Fruit fly (Drosophila melanogaster) whole organism, wandering third instar larva: ENCODE measurements around the gene CG31560.

Experiments used
- CG32264 ChIP-seq: fragments of 200-800 bp; sonication (Bioruptor generic); optimal IDR thresholded peaks from 2 replicates; lab custom pipeline; 2016; ENCODE audit warnings: missing biosample characterization, missing genetic modification characterization
- CrebA ChIP-seq: fragments of 200-800 bp; sonication (Bioruptor generic); optimal IDR thresholded peaks from 2 replicates; lab custom pipeline; 2016; ENCODE audit warnings: missing biosample characterization, mild to moderate bottlenecking, missing genetic modification characterization, borderline replicate concordance
- Dif ChIP-seq: fragments of 200-275, 200-300 bp; sonication (Bioruptor generic); optimal IDR thresholded peaks from 2 replicates; lab custom pipeline; 2018; ENCODE audit warnings: missing biosample characterization, missing genetic modification characterization; ENCODE audit not compliant: partially characterized antibody
- GATAd ChIP-seq: sonication (Bioruptor generic); optimal IDR thresholded peaks from 2 replicates; lab custom pipeline; 2016; ENCODE audit warnings: missing biosample characterization, missing genetic modification characterization
- HLH106 ChIP-seq: fragments of 200-800 bp; optimal IDR thresholded peaks from 3 replicates; lab custom pipeline; 2019; ENCODE audit warnings: missing biosample characterization, mild to moderate bottlenecking, missing genetic modification characterization, moderate library complexity
- Hnf4 ChIP-seq: fragments of 200-800 bp; sonication (Bioruptor generic); optimal IDR thresholded peaks from 2 replicates; lab custom pipeline; 2016; ENCODE audit warnings: missing biosample characterization, mild to moderate bottlenecking, missing genetic modification characterization
- Hr78 ChIP-seq: fragments of >200 bp; optimal IDR thresholded peaks from 2 replicates; lab custom pipeline; 2017; ENCODE audit warnings: missing biosample characterization, missing genetic modification characterization
- Hr83 ChIP-seq: fragments of 200-300 bp; sonication (Bioruptor generic); optimal IDR thresholded peaks from 2 replicates; lab custom pipeline; 2016; ENCODE audit warnings: missing biosample characterization, mild to moderate bottlenecking, missing genetic modification characterization, moderate library complexity; ENCODE audit not compliant: poor library complexity, severe bottlenecking
- N ChIP-seq: fragments of >200 bp; optimal IDR thresholded peaks from 2 replicates; lab custom pipeline; 2018; ENCODE audit warnings: missing biosample characterization, missing external identifiers, missing genetic modification characterization
- OdsH ChIP-seq: fragments of 200-800 bp; sonication (Bioruptor generic); optimal IDR thresholded peaks from 2 replicates; lab custom pipeline; 2016; ENCODE audit warnings: missing biosample characterization, mild to moderate bottlenecking, missing genetic modification characterization
- Rel ChIP-seq, 2 experiments: fragments of 200-800 bp; sonication (Bioruptor generic) in 1 of 2; optimal IDR thresholded peaks; 2 replicates in 1 of 2; 3 replicates in 1 of 2; lab custom pipeline; 2016 to 2019; ENCODE audit warnings: mild to moderate bottlenecking in 2 of 2, missing biosample characterization in 2 of 2, missing genetic modification characterization in 2 of 2, moderate library complexity in 1 of 2
- Sp1 ChIP-seq: fragments of 200-800 bp; sonication (Bioruptor generic); optimal IDR thresholded peaks from 3 replicates; lab custom pipeline; 2019; ENCODE audit warnings: missing biosample characterization, mild to moderate bottlenecking, missing genetic modification characterization, moderate library complexity
- Vsx2 ChIP-seq: fragments of 200-300, 225-300 bp; sonication (Bioruptor generic); optimal IDR thresholded peaks from 2 replicates; lab custom pipeline; 2018; ENCODE audit warnings: missing biosample characterization, missing genetic modification characterization; ENCODE audit not compliant: partially characterized antibody
- br ChIP-seq: fragments of 200-800 bp; sonication (Bioruptor generic); optimal IDR thresholded peaks from 2 replicates; lab custom pipeline; 2016; ENCODE audit warnings: missing biosample characterization, missing genetic modification characterization
- brk ChIP-seq: fragments of 200-800 bp; sonication (Bioruptor generic); optimal IDR thresholded peaks from 2 replicates; lab custom pipeline; 2016; ENCODE audit warnings: missing biosample characterization, mild to moderate bottlenecking, missing genetic modification characterization
- dl ChIP-seq, 2 experiments: fragments of 175-275, 200-275 bp in 1 of 2; fragments of 200-275 bp in 1 of 2; sonication (Bioruptor generic); optimal IDR thresholded peaks; lab custom pipeline; 2018; ENCODE audit warnings: mild to moderate bottlenecking in 2 of 2, missing biosample characterization in 2 of 2, missing genetic modification characterization in 2 of 2, moderate library complexity in 2 of 2; ENCODE audit not compliant: partially characterized antibody in 2 of 2, insufficient read depth in 1 of 2
- dsf ChIP-seq: sonication (Bioruptor generic); optimal IDR thresholded peaks from 2 replicates; lab custom pipeline; 2016; ENCODE audit warnings: missing biosample characterization, missing genetic modification characterization, borderline replicate concordance
- foxo ChIP-seq, 2 experiments: fragments of 200-800 bp; sonication (Bioruptor generic); optimal IDR thresholded peaks; 2 replicates in 1 of 2; 3 replicates in 1 of 2; lab custom pipeline; 2016 to 2017; ENCODE audit warnings: missing biosample characterization in 2 of 2, missing genetic modification characterization in 2 of 2
- fru ChIP-seq: fragments of 200-800 bp; sonication (Bioruptor generic); optimal IDR thresholded peaks from 3 replicates; lab custom pipeline; 2016; ENCODE audit warnings: missing biosample characterization, mild to moderate bottlenecking, missing genetic modification characterization
- h ChIP-seq: fragments of 200-800 bp; sonication (Bioruptor generic); optimal IDR thresholded peaks from 3 replicates; lab custom pipeline; 2016; ENCODE audit warnings: missing biosample characterization, mild to moderate bottlenecking, missing genetic modification characterization
- jim ChIP-seq: fragments of 175-275, 200-325 bp; sonication (Bioruptor generic); optimal IDR thresholded peaks from 2 replicates; lab custom pipeline; 2016; ENCODE audit warnings: missing biosample characterization, mild to moderate bottlenecking, missing genetic modification characterization
- lola ChIP-seq: fragments of >200 bp; optimal IDR thresholded peaks from 2 replicates; lab custom pipeline; 2017; ENCODE audit warnings: missing biosample characterization, missing genetic modification characterization
- pan ChIP-seq: fragments of >200 bp; optimal IDR thresholded peaks from 2 replicates; lab custom pipeline; 2017
- psq ChIP-seq: fragments of 200-800 bp; sonication (Bioruptor generic); optimal IDR thresholded peaks from 3 replicates; lab custom pipeline; 2017; ENCODE audit warnings: missing biosample characterization, mild to moderate bottlenecking, missing genetic modification characterization, moderate library complexity
- rgr ChIP-seq: fragments of 200-800 bp; sonication (Bioruptor generic); optimal IDR thresholded peaks from 3 replicates; lab custom pipeline; 2016; ENCODE audit warnings: missing biosample characterization, mild to moderate bottlenecking, missing genetic modification characterization
- sage ChIP-seq: fragments of 200-800 bp; sonication (Bioruptor generic); optimal IDR thresholded peaks from 2 replicates; lab custom pipeline; 2016; ENCODE audit warnings: missing biosample characterization, mild to moderate bottlenecking, missing genetic modification characterization
- sv ChIP-seq: fragments of 200-800 bp; sonication (Bioruptor generic); optimal IDR thresholded peaks from 3 replicates; lab custom pipeline; 2016; ENCODE audit warnings: missing biosample characterization, missing genetic modification characterization
- usp ChIP-seq: fragments of >200 bp; optimal IDR thresholded peaks from 2 replicates; lab custom pipeline; 2017; ENCODE audit warnings: missing biosample characterization, missing genetic modification characterization
- woc ChIP-seq: sonication (Bioruptor generic); optimal IDR thresholded peaks from 2 replicates; lab custom pipeline; 2016; ENCODE audit warnings: missing biosample characterization, mild to moderate bottlenecking, missing genetic modification characterization

CG31560 gene

DNA sequence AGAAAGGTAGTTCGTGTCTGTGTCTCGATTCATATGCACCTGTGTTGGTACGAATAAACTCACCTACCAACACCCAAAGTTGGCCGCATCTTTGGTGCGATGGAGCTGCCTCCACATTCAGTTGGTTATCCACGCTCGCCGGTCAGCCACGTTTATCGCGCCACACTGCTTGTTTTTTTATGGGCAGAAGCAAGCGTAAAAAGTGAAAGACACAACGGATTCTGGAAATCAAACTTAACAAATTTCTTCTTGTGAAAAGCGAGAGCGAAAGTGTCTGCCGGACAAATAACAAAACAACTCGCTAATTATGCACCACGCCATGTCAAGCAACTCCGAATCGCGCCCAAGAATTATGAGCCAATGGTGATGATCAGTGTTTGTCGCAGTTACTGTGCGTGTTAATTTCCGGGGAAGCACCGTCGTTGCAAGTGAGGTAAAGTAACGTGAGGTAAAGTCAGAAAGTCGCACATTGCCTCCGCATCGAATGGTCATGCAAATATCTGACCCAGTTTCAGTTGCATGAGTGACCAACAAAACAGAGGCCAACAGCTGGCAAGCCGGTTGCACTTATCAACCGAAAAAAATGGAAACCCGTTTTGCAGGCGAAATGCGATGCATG lies 2.0 kb downstream of the CG31560 start, which contains the start of gene Osi17:
Gene Osi17, plus strand, starts transcription at position 132 of the 619 bp plus-strand sequence.
- TF ChIP-seq fru (GFP tag; lab: Kevin White, UChicago) (peak; percentile 16), sv (GFP tag; lab: Kevin White, UChicago) (no peak)

DNA sequence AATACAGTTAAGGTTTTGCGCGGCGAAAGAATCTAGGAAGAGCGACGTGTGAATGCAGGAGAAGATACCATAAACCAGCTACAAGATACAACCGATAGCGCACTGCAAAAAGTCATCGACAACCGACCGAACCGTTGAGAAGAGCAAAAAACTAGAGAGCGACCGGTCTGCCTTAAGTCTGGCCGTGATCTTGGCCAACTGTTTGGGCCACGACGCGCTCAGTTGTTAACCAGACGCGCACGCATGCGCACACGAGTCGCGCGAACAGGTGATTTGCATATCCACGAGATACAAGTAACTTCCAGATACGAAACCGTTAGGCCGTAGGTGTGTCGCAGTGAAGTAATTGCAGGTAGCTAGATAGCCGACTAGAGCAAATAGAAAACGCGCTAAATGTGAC lies 5.3 kb downstream of the CG31560 start:
- no peak for TF ChIP-seq foxo (GFP tag; optimal IDR thresholded peaks at IDR 0.05; lab: Kevin White, UChicago)
- TF ChIP-seq psq (GFP tag; lab: Kevin White, UChicago) = no peak
- no peak for TF ChIP-seq dsf (GFP tag; lab: Kevin White, UChicago)

DNA sequence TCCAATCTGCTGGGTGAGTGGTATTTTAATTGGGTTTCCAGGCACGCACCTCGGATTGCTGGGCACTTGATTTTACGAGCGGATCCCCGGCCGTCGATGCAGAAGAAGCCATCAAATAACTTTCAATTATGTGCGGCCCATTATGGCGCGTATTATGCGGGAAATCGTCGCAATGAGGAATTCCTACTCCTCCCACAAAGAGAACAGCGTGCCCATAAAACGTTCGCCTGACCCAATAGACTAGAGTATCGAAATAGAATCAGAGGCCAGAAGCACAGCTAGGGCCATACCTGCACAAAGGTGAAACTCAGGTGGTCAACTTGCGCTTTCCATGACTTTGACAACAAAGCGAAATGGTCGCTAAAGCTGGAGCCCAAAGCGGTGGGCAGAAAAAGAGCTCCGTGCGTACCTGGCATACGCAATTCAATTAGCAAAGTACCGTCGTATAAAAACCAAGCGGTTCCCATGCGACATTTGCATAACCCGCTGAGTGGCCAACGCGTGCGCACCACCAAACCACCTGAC lies 20.1 kb downstream of the CG31560 start, which contains the start of gene Osi18:
Gene Osi18, plus strand, starts transcription at position 475 of the 525 bp plus-strand sequence.
- TF ChIP-seq br = no peak
- no peak for TF ChIP-seq Dif (GFP tag; lab: Kevin White, UChicago)
- TF ChIP-seq sage (GFP tag; lab: Kevin White, UChicago) = no peak
- no peak for TF ChIP-seq Sp1 (GFP tag; lab: Kevin White, UChicago)
- TF ChIP-seq HLH106 (tag; lab: Kevin White, UChicago) = no peak
- TF ChIP-seq Hr78 (GFP tag; lab: Kevin White, UChicago) = no peak
- TF ChIP-seq N = no peak
- TF ChIP-seq dl (GFP tag; optimal IDR thresholded peaks at IDR 0.05; lab: Kevin White, UChicago; ENCODE audit: insufficient read depth in 1 of 2, partially characterized antibody in 2 of 2) = no peak
- TF ChIP-seq OdsH (GFP tag; lab: Kevin White, UChicago) = no peak

DNA sequence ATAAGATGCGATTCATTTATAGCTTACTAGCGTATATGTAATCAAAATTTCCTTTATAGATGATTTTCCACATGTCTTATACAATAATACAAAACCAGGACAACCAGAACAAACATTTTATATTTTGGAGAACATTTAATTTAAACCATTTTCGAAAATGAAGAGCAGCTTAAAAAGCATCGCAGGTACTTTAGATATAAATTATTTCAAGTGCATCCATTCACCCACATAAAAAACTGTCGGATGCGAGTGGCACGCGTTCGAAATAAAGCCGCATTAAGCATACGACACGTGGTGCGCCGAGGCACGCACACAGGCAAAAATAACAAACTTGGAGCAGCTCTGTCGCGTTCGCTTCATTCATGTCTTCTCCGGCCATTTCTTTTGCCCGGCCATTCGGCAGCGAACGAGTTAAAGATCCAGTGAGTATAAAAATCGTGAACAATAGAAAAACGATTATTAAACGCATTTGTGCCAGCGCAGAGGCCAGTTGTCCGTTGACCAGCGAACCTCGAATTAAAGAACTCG lies 25.2 kb downstream of the CG31560 start, which contains the start of gene Osi19:
Gene Osi19, plus strand, starts transcription at position 457 of the 528 bp plus-strand sequence.
- TF ChIP-seq woc (GFP tag; lab: Kevin White, UChicago) (no peak), Rel (GFP tag; optimal IDR thresholded peaks at IDR 0.05; lab: Kevin White, UChicago) (no peak), Rel (tag; optimal IDR thresholded peaks at IDR 0.05; lab: Kevin White, UChicago) (no peak), usp (GFP tag; lab: Kevin White, UChicago) (no peak), pan (no peak), jim (GFP tag; lab: Kevin White, UChicago) (no peak), OdsH (GFP tag; lab: Kevin White, UChicago) (no peak), Dif (GFP tag; lab: Kevin White, UChicago) (no peak), CrebA (no peak), Sp1 (GFP tag; lab: Kevin White, UChicago) (no peak), psq (GFP tag; lab: Kevin White, UChicago) (no peak), rgr (no peak), lola (no peak), fru (GFP tag; lab: Kevin White, UChicago) (no peak), sage (GFP tag; lab: Kevin White, UChicago) (no peak), N (no peak), Hr83 (GFP tag; lab: Kevin White, UChicago) (no peak), CG32264 (no peak)

- TF ChIP-seq Vsx2 (GFP tag; lab: Kevin White, UChicago) (no peak), pan (no peak), Hnf4 (GFP tag; lab: Kevin White, UChicago) (no peak), usp (GFP tag; lab: Kevin White, UChicago) (no peak), h (no peak), GATAd (GFP tag; lab: Kevin White, UChicago) (no peak), jim (GFP tag; lab: Kevin White, UChicago) (no peak), Hr83 (GFP tag; lab: Kevin White, UChicago) (no peak), CG32264 (no peak), brk (GFP tag; lab: Kevin White, UChicago) (no peak), lola (no peak)
Measured at dm6 chr3R:6337397-6337796, 27.6 kb downstream of the CG31560 start.
